Fruit fly (Drosophila melanogaster) whole organism, embryonic: ENCODE results near the gene UK114.
A peak's percentile ranks its signal among the peaks of the same experiment; 100 is the strongest.

Experiments used
- Aef1 ChIP-seq: fragments of 200-800 bp; sonication (Bioruptor generic); IDR thresholded peaks from 3 replicates; pipeline ENCODE4 v1.3.6; 2022; ENCODE audit warnings: missing biosample characterization, missing genetic modification characterization
- Hey ChIP-seq: fragments of 200-800 bp; sonication (Bioruptor generic); optimal IDR thresholded peaks from 3 replicates; lab custom pipeline; 2018; ENCODE audit warnings: missing biosample characterization, mild to moderate bottlenecking, missing genetic modification characterization
- Neu2 ChIP-seq: fragments of 200-800 bp; sonication (Bioruptor generic); optimal IDR thresholded peaks from 3 replicates; lab custom pipeline; 2016; ENCODE audit warnings: missing biosample characterization, missing genetic modification characterization, borderline replicate concordance
- insv ChIP-seq, 2 experiments: fragments of 200-800 bp; sonication (Bioruptor generic); optimal IDR thresholded peaks; 3 replicates each; lab custom pipeline; 2016 to 2018; ENCODE audit warnings: missing biosample characterization in 2 of 2, missing genetic modification characterization in 2 of 2
- kah ChIP-seq: fragments of 200-800 bp; sonication (Bioruptor generic); optimal IDR thresholded peaks from 2 replicates; lab custom pipeline; 2018; ENCODE audit warnings: missing biosample characterization, mild to moderate bottlenecking, missing genetic modification characterization
- ken ChIP-seq: fragments of 200-800 bp; sonication (Bioruptor generic); IDR thresholded peaks from 3 replicates; pipeline ENCODE4 v1.3.6; 2022; ENCODE audit warnings: missing biosample characterization, missing genetic modification characterization

- TF ChIP-seq insv (GFP tag; optimal IDR thresholded peaks at IDR 0.05; lab: Kevin White, UChicago) = no peak
- no peak for TF ChIP-seq kah (GFP tag; lab: Kevin White, UChicago)
- peak; percentile 13; the same call in 1 of the 3 replicates for TF ChIP-seq Aef1
- no peak for TF ChIP-seq Hey
- no peak for TF ChIP-seq ken (GFP tag; lab: Robert Waterston, UW)
- no peak for TF ChIP-seq Neu2
Observed at dm6 chr2L:15274292-15274691, 599 bp downstream of the UK114 start.
